Fruit fly (Drosophila melanogaster) whole organism, embryonic: Measurements from ENCODE around the gene DopEcR.

Source experiments
- Antp ChIP-seq: fragments of 200-800 bp; sonication (Bioruptor generic); optimal IDR thresholded peaks from 3 replicates; lab custom pipeline; 2016; ENCODE audit warnings: missing biosample characterization, missing genetic modification characterization
- CG12391 ChIP-seq: fragments of 200-800 bp; sonication (Bioruptor generic); optimal IDR thresholded peaks from 3 replicates; lab custom pipeline; 2018; ENCODE audit warnings: missing biosample characterization, mild to moderate bottlenecking, missing genetic modification characterization, moderate library complexity
- CG13775 ChIP-seq: fragments of 200-800 bp; sonication (Bioruptor generic); optimal IDR thresholded peaks from 3 replicates; lab custom pipeline; 2017; ENCODE audit warnings: missing biosample characterization, mild to moderate bottlenecking, missing genetic modification characterization
- CG1603 ChIP-seq: fragments of 200-800 bp; sonication (Bioruptor generic); optimal IDR thresholded peaks from 2 replicates; lab custom pipeline; 2019; ENCODE audit warnings: missing biosample characterization, mild to moderate bottlenecking, missing genetic modification characterization, moderate library complexity
- CG17568 ChIP-seq: fragments of 200-800 bp; sonication (Bioruptor generic); optimal IDR thresholded peaks from 2 replicates; lab custom pipeline; 2018; ENCODE audit warnings: missing biosample characterization, mild to moderate bottlenecking, missing genetic modification characterization, moderate library complexity
- CG42726 ChIP-seq: fragments of 200-800 bp; sonication (Bioruptor generic); IDR thresholded peaks from 2 replicates; pipeline ENCODE4 v1.3.6; 2022; ENCODE audit warnings: missing biosample characterization, missing genetic modification characterization; ENCODE audit not compliant: partially characterized antibody
- CG4424 ChIP-seq: fragments of 200-800 bp; sonication (Bioruptor generic); optimal IDR thresholded peaks from 3 replicates; lab custom pipeline; 2016; ENCODE audit warnings: missing biosample characterization, missing genetic modification characterization
- D ChIP-seq, 2 experiments: fragments of 200-800 bp in 1 of 2; fragments of >200 bp in 1 of 2; sonication (Bioruptor generic) in 1 of 2; optimal IDR thresholded peaks; 2 replicates in 1 of 2; 3 replicates in 1 of 2; lab custom pipeline; 2017; ENCODE audit warnings: mild to moderate bottlenecking in 1 of 2, missing biosample characterization in 1 of 2, missing genetic modification characterization in 1 of 2, missing genetic modification reagents in 1 of 2
- Dad ChIP-seq: fragments of 200-800 bp; sonication (Bioruptor generic); optimal IDR thresholded peaks from 3 replicates; lab custom pipeline; 2016; ENCODE audit warnings: missing biosample characterization, missing genetic modification characterization
- Drgx ChIP-seq: fragments of 200-800 bp; sonication (Bioruptor generic); IDR thresholded peaks from 2 replicates; pipeline ENCODE4 v1.3.6; 2022; ENCODE audit warnings: missing biosample characterization, missing genetic modification characterization
- Ets65A ChIP-seq: fragments of 200-800 bp; sonication (Bioruptor generic); peaks from one replicate; lab custom pipeline; 2016; ENCODE audit warnings: missing biosample characterization, missing genetic modification characterization
- Fer1 ChIP-seq: fragments of 200-800 bp; sonication (Bioruptor generic); optimal IDR thresholded peaks from 2 replicates; lab custom pipeline; 2017; ENCODE audit warnings: missing biosample characterization, mild to moderate bottlenecking, missing genetic modification characterization
- Med ChIP-seq: fragments of 200-800 bp; sonication (Bioruptor generic); peaks from one replicate; lab custom pipeline; 2016; ENCODE audit warnings: missing biosample characterization, missing genetic modification characterization, mild to moderate bottlenecking, inconsistent platforms, moderate library complexity
- Neu2 ChIP-seq: fragments of 200-800 bp; sonication (Bioruptor generic); optimal IDR thresholded peaks from 3 replicates; lab custom pipeline; 2016; ENCODE audit warnings: missing biosample characterization, missing genetic modification characterization, borderline replicate concordance
- Oli ChIP-seq: fragments of 200-800 bp; sonication (Bioruptor generic); optimal IDR thresholded peaks from 2 replicates; lab custom pipeline; 2018; ENCODE audit warnings: missing biosample characterization, mild to moderate bottlenecking, missing genetic modification characterization, moderate library complexity
- Rfx ChIP-seq: fragments of 200-800 bp; sonication (Bioruptor generic); IDR thresholded peaks from 2 replicates; pipeline ENCODE4 v1.3.6; 2022; ENCODE audit warnings: missing biosample characterization, missing genetic modification characterization
- Rx ChIP-seq: fragments of 200-800 bp; sonication (Bioruptor generic); IDR thresholded peaks from 2 replicates; pipeline ENCODE4 v1.3.6; 2022; ENCODE audit warnings: missing biosample characterization, missing genetic modification characterization
- Sox102F ChIP-seq: fragments of 200-800 bp; sonication (Bioruptor generic); optimal IDR thresholded peaks from 2 replicates; lab custom pipeline; 2018; ENCODE audit warnings: missing biosample characterization, mild to moderate bottlenecking, missing genetic modification characterization, moderate library complexity
- Ssrp ChIP-seq: fragments of 200-800 bp; sonication (Bioruptor generic); optimal IDR thresholded peaks from 2 replicates; lab custom pipeline; 2018; ENCODE audit warnings: missing biosample characterization, mild to moderate bottlenecking, missing genetic modification characterization, moderate library complexity
- Xbp1 ChIP-seq: fragments of 200-800 bp; sonication (Bioruptor generic); optimal IDR thresholded peaks from 3 replicates; lab custom pipeline; 2016; ENCODE audit warnings: missing biosample characterization, mild to moderate bottlenecking, missing genetic modification characterization
- ase ChIP-seq: fragments of 200-800 bp; sonication (Bioruptor generic); IDR thresholded peaks from 3 replicates; pipeline ENCODE4 v1.3.6; 2022; ENCODE audit warnings: missing biosample characterization, missing genetic modification characterization
- bbx ChIP-seq: fragments of 200-800 bp; sonication (Bioruptor generic); IDR thresholded peaks from 2 replicates; pipeline ENCODE4 v1.3.6; 2022; ENCODE audit warnings: missing biosample characterization, missing genetic modification characterization; ENCODE audit not compliant: partially characterized antibody
- bsh ChIP-seq, 2 experiments: fragments of 200-800 bp; sonication (Bioruptor generic); optimal IDR thresholded peaks; 2 replicates each; lab custom pipeline; 2017 to 2018; ENCODE audit warnings: mild to moderate bottlenecking in 2 of 2, missing biosample characterization in 2 of 2, missing genetic modification characterization in 2 of 2, moderate library complexity in 1 of 2
- chn ChIP-seq: fragments of 200-800 bp; sonication (Bioruptor generic); optimal IDR thresholded peaks from 2 replicates; lab custom pipeline; 2016; ENCODE audit warnings: missing biosample characterization, missing genetic modification characterization
- ci ChIP-seq: fragments of 200-800 bp; sonication (Bioruptor generic); IDR thresholded peaks from 3 replicates; pipeline ENCODE4 v1.3.6; 2022; ENCODE audit warnings: missing biosample characterization, missing genetic modification characterization
- danr ChIP-seq: fragments of 200-800 bp; sonication (Bioruptor generic); IDR thresholded peaks from 2 replicates; pipeline ENCODE4 v1.3.6; 2022; ENCODE audit warnings: missing biosample characterization, missing genetic modification characterization
- ems ChIP-seq: fragments of 200-800 bp; sonication (Bioruptor generic); optimal IDR thresholded peaks from 3 replicates; lab custom pipeline; 2016; ENCODE audit warnings: missing biosample characterization, missing genetic modification characterization
- eve ChIP-seq, 2 experiments: fragments of >200 bp; optimal IDR thresholded peaks; 2 replicates each; lab custom pipeline; 2017; ENCODE audit warnings: missing biosample characterization in 2 of 2, missing genetic modification characterization in 2 of 2
- exex ChIP-seq: fragments of 200-800 bp; sonication (Bioruptor generic); optimal IDR thresholded peaks from 4 replicates; lab custom pipeline; 2018; ENCODE audit warnings: missing biosample characterization, mild to moderate bottlenecking, missing genetic modification characterization, moderate library complexity
- ftz-f1 ChIP-seq: fragments of 200-800 bp; sonication (Bioruptor generic); optimal IDR thresholded peaks from 2 replicates; lab custom pipeline; 2016; ENCODE audit warnings: missing biosample characterization, missing genetic modification characterization
- fu2 ChIP-seq: fragments of 200-800 bp; sonication (Bioruptor generic); optimal IDR thresholded peaks from 2 replicates; lab custom pipeline; 2016; ENCODE audit warnings: missing biosample characterization, missing genetic modification characterization
- gem ChIP-seq: fragments of 200-800 bp; sonication (Bioruptor generic); optimal IDR thresholded peaks from 2 replicates; lab custom pipeline; 2019; ENCODE audit warnings: missing biosample characterization, mild to moderate bottlenecking, missing genetic modification characterization, moderate library complexity
- grn ChIP-seq: fragments of 200-800 bp; sonication (Bioruptor generic); optimal IDR thresholded peaks from 3 replicates; lab custom pipeline; 2017; ENCODE audit warnings: missing biosample characterization, missing genetic modification characterization
- nerfin-1 ChIP-seq: fragments of 200-800 bp; sonication (Bioruptor generic); optimal IDR thresholded peaks from 3 replicates; lab custom pipeline; 2019; ENCODE audit warnings: missing biosample characterization, mild to moderate bottlenecking, missing genetic modification characterization, moderate library complexity
- prd ChIP-seq, 3 experiments: fragments of >200 bp in 2 of 3; fragments of 200-800 bp in 1 of 3; sonication (Bioruptor generic) in 1 of 3; optimal IDR thresholded peaks in 2 of 3; IDR thresholded peaks in 1 of 3; 2 replicates in 2 of 3; 3 replicates in 1 of 3; pipeline versions ENCODE4 v1.3.6 to Lab custom; 2017 to 2022; ENCODE audit warnings: missing biosample characterization in 1 of 3, missing genetic modification characterization in 1 of 3
- pum ChIP-seq: fragments of 200-800 bp; sonication (Bioruptor generic); optimal IDR thresholded peaks from 2 replicates; lab custom pipeline; 2016; ENCODE audit warnings: missing biosample characterization, missing genetic modification characterization
- row ChIP-seq: fragments of 200-800 bp; sonication (Bioruptor generic); IDR thresholded peaks from 3 replicates; pipeline ENCODE4 v1.3.6; 2022; ENCODE audit warnings: missing biosample characterization, missing genetic modification characterization
- sens ChIP-seq: fragments of 200-800 bp; sonication (Bioruptor generic); peaks from one replicate; lab custom pipeline; 2016; ENCODE audit warnings: missing biosample characterization, missing genetic modification characterization
- stc ChIP-seq: fragments of 200-800 bp; sonication (Bioruptor generic); IDR thresholded peaks from 2 replicates; pipeline ENCODE4 v1.3.6; 2022; ENCODE audit warnings: missing biosample characterization, missing genetic modification characterization
- unpg ChIP-seq: fragments of 200-800 bp; sonication (Bioruptor generic); optimal IDR thresholded peaks from 3 replicates; lab custom pipeline; 2018; ENCODE audit warnings: missing biosample characterization, mild to moderate bottlenecking, missing genetic modification characterization, moderate library complexity
- zf30C ChIP-seq: fragments of 200-800 bp; sonication (Bioruptor generic); optimal IDR thresholded peaks from 3 replicates; lab custom pipeline; 2018; ENCODE audit warnings: missing biosample characterization, mild to moderate bottlenecking, missing genetic modification characterization

DopEcR gene

DNA sequence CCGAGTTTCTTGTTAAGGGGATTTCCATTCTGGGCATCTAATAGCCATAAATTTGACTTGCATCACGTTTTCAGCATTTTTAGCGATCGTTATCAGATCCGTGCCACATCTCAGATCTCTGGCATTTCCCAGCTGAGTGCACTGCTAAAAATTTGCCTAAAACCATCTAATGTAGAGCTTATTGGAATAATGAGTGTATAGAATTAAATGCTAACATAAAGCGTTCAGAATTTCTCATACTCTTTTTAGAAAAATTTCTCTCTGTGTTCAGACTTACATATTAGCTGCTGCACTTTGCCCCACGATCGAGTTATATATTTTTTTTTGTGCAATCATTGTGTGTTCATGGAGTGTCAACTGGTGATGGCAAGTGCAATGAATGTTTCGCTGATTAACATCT, 27.6 kb upstream of the DopEcR start:
- TF ChIP-seq nerfin-1 (tag; lab: Kevin White, UChicago), result no peak
- TF ChIP-seq D (optimal IDR thresholded peaks at IDR 0.05; lab: Kevin White, UChicago), result no peak
- TF ChIP-seq D (GFP tag; optimal IDR thresholded peaks at IDR 0.05; lab: Kevin White, UChicago), result no peak
- peak; percentile 33 to 38 for TF ChIP-seq bsh (GFP tag; optimal IDR thresholded peaks at IDR 0.05; lab: Kevin White, UChicago)
- TF ChIP-seq grn (GFP tag; lab: Kevin White, UChicago), result peak; percentile 42
- TF ChIP-seq Drgx (GFP tag; lab: Robert Waterston, UW), result peak; percentile 52
- TF ChIP-seq ftz-f1, result no peak
- TF ChIP-seq CG1603 (tag; lab: Kevin White, UChicago), result peak; percentile 14
- TF ChIP-seq Fer1 (GFP tag; lab: Kevin White, UChicago), result no peak
- 0 out of 2 replicates have a peak, but pooled peaks have one; percentile 9 for TF ChIP-seq Rx (GFP tag; lab: Robert Waterston, UW)
- TF ChIP-seq Ssrp (tag; lab: Kevin White, UChicago), result peak; percentile 31
- peak; percentile 47 for TF ChIP-seq gem (tag; lab: Kevin White, UChicago)
- TF ChIP-seq sens (GFP tag; lab: Kevin White, UChicago), result peak; percentile 63
- peak; percentile 2 for TF ChIP-seq CG13775 (GFP tag; lab: Kevin White, UChicago)
- peak; percentile 6 for TF ChIP-seq CG4424 (GFP tag; lab: Kevin White, UChicago)
- TF ChIP-seq Antp (GFP tag; lab: Kevin White, UChicago), result no peak
- peak; percentile 23 for TF ChIP-seq Sox102F (GFP tag; lab: Kevin White, UChicago)
- peak; percentile 37 for TF ChIP-seq chn
- TF ChIP-seq stc (GFP tag; lab: Robert Waterston, UW), result peak; percentile 8; the same call in 1 of the 2 replicates
- TF ChIP-seq exex (tag; lab: Kevin White, UChicago), result no peak
- peak; percentile 27 for TF ChIP-seq unpg (GFP tag; lab: Kevin White, UChicago)
- 0 out of 3 replicates have a peak, but pooled peaks have one; percentile 21 for TF ChIP-seq ci (GFP tag; lab: Robert Waterston, UW)
- TF ChIP-seq row (GFP tag; lab: Robert Waterston, UW), result peak; percentile 34; the same call in 1 of the 3 replicates
- no peak for TF ChIP-seq bbx
- TF ChIP-seq ems, result no peak
- TF ChIP-seq Dad (GFP tag; lab: Kevin White, UChicago), result no peak
- no peak for TF ChIP-seq CG42726 (GFP tag; lab: Robert Waterston, UW)
- TF ChIP-seq CG12391, result peak; percentile 12
- TF ChIP-seq Rfx (GFP tag; lab: Robert Waterston, UW), result no peak
- no peak for TF ChIP-seq CG17568 (GFP tag; lab: Kevin White, UChicago)
- no peak for TF ChIP-seq fu2
- peak; percentile 10 for TF ChIP-seq Xbp1
- no peak for TF ChIP-seq danr (GFP tag; lab: Robert Waterston, UW)
- TF ChIP-seq zf30C, result peak; percentile 26
- TF ChIP-seq ase (GFP tag; lab: Robert Waterston, UW), result 0 out of 3 replicates have a peak, but pooled peaks have one; percentile 9
- peak; percentile 3 for TF ChIP-seq pum
- TF ChIP-seq eve (GFP tag; optimal IDR thresholded peaks at IDR 0.05; lab: Kevin White, UChicago), result peak in 1 of 2 experiments; percentile 5
- peak; percentile 12 for TF ChIP-seq Med
- no peak for TF ChIP-seq Neu2 (GFP tag; lab: Kevin White, UChicago)
- peak; percentile 70 for TF ChIP-seq Ets65A (GFP tag; lab: Kevin White, UChicago)
- peak; percentile 16 for TF ChIP-seq Oli (tag; lab: Kevin White, UChicago)
- no peak for TF ChIP-seq prd (optimal IDR thresholded peaks at IDR 0.05; lab: Kevin White, UChicago)
- TF ChIP-seq prd (GFP tag; IDR thresholded peaks at IDR 0.05; lab: Robert Waterston, UW), result peak; percentile 25; the same call in 1 of the 3 replicates
